Worm (Caenorhabditis elegans): Measurements from ENCODE around the gene F43C1.7.

ce11 chrIII:4241181-4241580 lies 1.2 kb downstream of the F43C1.7 start:
- TF ChIP-seq tbx-2 (tag; optimal IDR thresholded peaks at IDR 0.05), result no peak
- TF ChIP-seq xbp-1 (tag; optimal IDR thresholded peaks at IDR 0.05), result no peak
- TF ChIP-seq fkh-10 (GFP tag; optimal IDR thresholded peaks at IDR 0.05), result no peak
